Worm (Caenorhabditis elegans): ENCODE measurements around the gene C45H4.13.

The C45H4.13 gene

DNA sequence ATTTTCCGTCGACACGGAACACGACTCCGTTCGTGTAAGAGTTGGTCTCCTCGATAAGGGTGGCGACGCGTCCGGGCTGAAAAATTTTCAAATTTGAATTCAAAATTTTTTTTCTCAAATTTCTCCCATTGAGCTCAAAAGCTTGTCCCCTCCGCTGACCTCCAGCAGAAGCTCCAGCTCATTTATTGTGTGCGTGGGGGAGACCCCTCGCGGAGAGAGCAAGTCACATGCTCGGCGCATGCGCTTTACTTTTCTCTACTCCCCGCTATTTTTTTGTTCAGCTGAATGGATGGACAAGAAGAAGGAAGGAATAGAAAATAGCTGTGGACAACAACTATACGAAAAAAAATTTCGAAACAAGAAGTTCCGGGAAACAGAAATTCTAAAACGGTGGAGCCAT is 17.3 kb downstream of the C45H4.13 start (continued):
- peak; percentile 7 for TF ChIP-seq nhr-80 (tag; optimal IDR thresholded peaks at IDR 0.05)

DNA sequence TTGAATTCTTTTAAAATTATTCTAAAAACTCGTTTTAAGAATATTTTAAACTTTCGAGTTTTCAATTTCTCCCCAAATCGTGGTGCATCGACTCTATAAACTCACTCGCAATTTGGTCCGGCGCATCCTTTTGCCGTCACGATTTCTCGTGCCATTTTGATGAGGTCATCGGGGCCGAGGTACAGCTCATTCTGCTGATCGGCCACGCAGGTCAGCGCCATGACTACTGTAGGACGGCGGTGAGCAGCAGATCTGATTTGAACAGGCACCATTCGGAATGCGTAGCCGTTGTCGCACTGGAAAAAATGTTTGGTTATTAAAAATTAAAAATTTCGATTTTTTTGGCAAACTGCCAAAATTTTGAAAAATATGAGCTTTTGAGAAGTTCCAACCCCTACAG is 18.1 kb downstream of the C45H4.13 start:
- TF ChIP-seq C17E4.6 (GFP tag; IDR thresholded peaks at IDR 0.05) (no peak), zfh-2 (GFP tag; conservative IDR thresholded peaks at IDR 0.05) (peak; percentile 56; the same call in 1 of the 2 replicates), nfyb-1 (GFP tag; IDR thresholded peaks at IDR 0.05) (peak; percentile 19; the same call in 1 of the 2 replicates), nhr-27 (tag; optimal IDR thresholded peaks at IDR 0.05) (no peak), sea-2 (GFP tag; IDR thresholded peaks at IDR 0.05) (0 out of 2 replicates have a peak, but pooled peaks have one; percentile 18), efl-1 (GFP tag; optimal IDR thresholded peaks at IDR 0.05) (no peak)

DNA sequence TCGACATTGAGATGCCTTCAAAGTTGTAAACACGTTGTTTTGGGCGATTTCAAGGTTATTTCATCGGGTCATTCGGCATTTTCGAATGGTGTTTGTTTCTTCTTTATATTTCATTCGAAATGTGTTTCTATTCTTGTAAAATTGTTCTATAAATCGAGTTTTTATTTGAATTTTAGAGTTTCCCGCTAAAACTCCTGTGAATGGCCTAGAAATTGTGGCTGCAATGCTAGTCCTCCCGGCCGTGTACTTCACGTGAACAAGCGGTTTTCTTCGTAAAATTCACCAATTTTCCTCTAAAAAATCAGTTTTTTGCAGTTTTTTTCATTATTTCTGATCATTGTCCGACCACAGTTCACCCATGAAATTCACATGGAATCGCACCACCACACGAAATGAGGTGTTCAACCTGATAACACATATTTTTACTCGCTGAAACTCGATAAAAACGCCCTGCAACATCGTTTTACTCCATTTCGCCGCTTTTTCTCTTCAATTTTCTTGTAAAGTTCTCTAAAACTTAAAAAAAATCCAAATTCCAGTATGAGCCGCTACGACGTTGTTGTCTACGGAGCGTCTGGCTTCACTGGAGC is 23.7 kb downstream of the C45H4.13 start, which contains the start of gene ldp-1:
Gene ldp-1 (plus strand): TSS at position 540 of the 590 bp plus-strand sequence.
- TF ChIP-seq efl-1 (GFP tag; optimal IDR thresholded peaks at IDR 0.05) (peak; percentile 49), pbrm-1 (GFP tag; IDR thresholded peaks at IDR 0.05) (0 out of 2 replicates have a peak, but pooled peaks have one; percentile 32), F33H1.4 (GFP tag; IDR thresholded peaks at IDR 0.05) (peak; percentile 27), tbp1 (GFP tag; optimal IDR thresholded peaks at IDR 0.05) (no peak), T26A5.8 (tag; optimal IDR thresholded peaks at IDR 0.05) (no peak), unc-130 (GFP tag; optimal IDR thresholded peaks at IDR 0.05) (peak; percentile 76), ztf-3 (GFP tag; optimal IDR thresholded peaks at IDR 0.05) (no peak), nfya-1 (tag; optimal IDR thresholded peaks at IDR 0.05; ENCODE audit: borderline replicate concordance, insufficient read depth) (no peak), C17E4.6 (GFP tag; IDR thresholded peaks at IDR 0.05) (no peak), aptf-2 (GFP tag; conservative IDR thresholded peaks at IDR 0.05) (0 out of 2 replicates have a peak, but pooled peaks have one; percentile 58), gei-17 (GFP tag; optimal IDR thresholded peaks at IDR 0.05) (no peak), lsy-27 (tag; optimal IDR thresholded peaks at IDR 0.05; ENCODE audit: borderline replicate concordance, insufficient read depth) (no peak), hlh-12 (tag; optimal IDR thresholded peaks at IDR 0.05) (no peak), ceh-91 (GFP tag; IDR thresholded peaks at IDR 0.05) (peak; percentile 45; the same call in 1 of the 2 replicates), hrde-1 (tag; optimal IDR thresholded peaks at IDR 0.05; ENCODE audit: borderline replicate concordance) (no peak), ccch-3 (GFP tag; optimal IDR thresholded peaks at IDR 0.05) (no peak), ZK185.1 (tag; optimal IDR thresholded peaks at IDR 0.05; ENCODE audit: poor library complexity, severe bottlenecking) (peak; percentile 85), nhr-179 (tag; optimal IDR thresholded peaks at IDR 0.05) (no peak), cebp-2 (GFP tag; IDR thresholded peaks at IDR 0.05) (no peak), nhr-90 (tag; optimal IDR thresholded peaks at IDR 0.05) (no peak), snpc-1.1 (tag; optimal IDR thresholded peaks at IDR 0.05; ENCODE audit: insufficient read depth) (peak; percentile 42), cebp-1 (GFP tag; IDR thresholded peaks at IDR 0.05) (no peak), cebp-1 (tag; optimal IDR thresholded peaks at IDR 0.05) (peak; percentile 24), ama-1 (optimal IDR thresholded peaks at IDR 0.05) (no peak), ama-1 (GFP tag; optimal IDR thresholded peaks at IDR 0.05) (no peak), K12H6.12 (tag; optimal IDR thresholded peaks at IDR 0.05) (no peak), hlh-26 (GFP tag; conservative IDR thresholded peaks at IDR 0.05) (no peak), dpff-1 (tag; optimal IDR thresholded peaks at IDR 0.05) (no peak), egl-18 (GFP tag; IDR thresholded peaks at IDR 0.05) (no peak), aptf-3 (GFP tag; IDR thresholded peaks at IDR 0.05) (no peak), rcor-1 (GFP tag; IDR thresholded peaks at IDR 0.05) (peak; percentile 46; the same call in 1 of the 2 replicates), akir-1 (GFP tag; optimal IDR thresholded peaks at IDR 0.05) (no peak), bed-1 (GFP tag; IDR thresholded peaks at IDR 0.05) (0 out of 2 replicates have a peak, but pooled peaks have one; percentile 32), D2030.7 (GFP tag; IDR thresholded peaks at IDR 0.05) (peak; percentile 20; the same call in 1 of the 2 replicates), B0019.2 (GFP tag; conservative IDR thresholded peaks at IDR 0.05) (no peak), B0261.1 (tag; optimal IDR thresholded peaks at IDR 0.05) (no peak), sea-2 (GFP tag; IDR thresholded peaks at IDR 0.05) (no peak), F57A8.1 (GFP tag; optimal IDR thresholded peaks at IDR 0.05) (no peak), egrh-3 (GFP tag; IDR thresholded peaks at IDR 0.05) (no peak), lin-40 (tag; optimal IDR thresholded peaks at IDR 0.05) (peak; percentile 61)
